Worm (Caenorhabditis elegans) whole organism, L2 larva: ENCODE measurements around the gene M03C11.9.

Experiments
- Y55F3AM.14 ChIP-seq: fragments of 200-800 bp; sonication (Bioruptor generic); optimal IDR thresholded peaks from 2 replicates; lab custom pipeline; 2018; ENCODE audit warnings: mild to moderate bottlenecking, missing genetic modification characterization, missing compliant biosample characterization
- blmp-1 ChIP-seq: sonication (generic microtip); optimal IDR thresholded peaks from 2 replicates; lab custom pipeline; 2017; ENCODE audit warnings: missing genetic modification characterization, mild to moderate bottlenecking, missing compliant biosample characterization, antibody characterized with exemption, moderate library complexity; ENCODE audit not compliant: insufficient read depth
- ceh-82 ChIP-seq: fragments of 150-350 bp; optimal IDR thresholded peaks from 2 replicates; lab custom pipeline; 2014; ENCODE audit warnings: missing biosample characterization, missing genetic modification characterization
- dmd-4 ChIP-seq: sonication (generic microtip); optimal IDR thresholded peaks from 2 replicates; lab custom pipeline; 2017; ENCODE audit warnings: missing biosample characterization, missing genetic modification characterization
- lin-13 ChIP-seq: fragments of 150-350 bp; optimal IDR thresholded peaks from 2 replicates; lab custom pipeline; 2014; ENCODE audit warnings: missing biosample characterization, missing genetic modification reagents, missing genetic modification characterization
- nhr-10 ChIP-seq: sonication (generic microtip); optimal IDR thresholded peaks from 2 replicates; lab custom pipeline; 2017; ENCODE audit warnings: missing biosample characterization, missing genetic modification characterization
- nhr-77 ChIP-seq: fragments of 150-350 bp; optimal IDR thresholded peaks from 2 replicates; lab custom pipeline; 2014; ENCODE audit warnings: missing biosample characterization, missing genetic modification characterization
- skn-1 ChIP-seq: sonication (generic microtip); optimal IDR thresholded peaks from 2 replicates; lab custom pipeline; 2017; ENCODE audit warnings: missing biosample characterization, missing genetic modification characterization

ce11 chrIII:10380640-10381039 is 10.9 kb downstream of the M03C11.9 start:
- TF ChIP-seq dmd-4 (tag; lab: Kevin White, UChicago), result no peak
- no peak for TF ChIP-seq Y55F3AM.14 (GFP tag; lab: Kevin White, UChicago)
- no peak for TF ChIP-seq skn-1 (tag; lab: Kevin White, UChicago)
- no peak for TF ChIP-seq nhr-77
- TF ChIP-seq ceh-82 (tag; lab: Kevin White, UChicago), result no peak
- TF ChIP-seq lin-13 (GFP tag; lab: Kevin White, UChicago), result no peak
- TF ChIP-seq blmp-1 (tag; lab: Kevin White, UChicago), result no peak
- TF ChIP-seq nhr-10 (tag; lab: Kevin White, UChicago), result no peak
